Worm (Caenorhabditis elegans) whole organism, L4 larva: ENCODE measurements around the gene smex-1.

Experiments used
- F10B5.3 ChIP-seq: sonication (generic microtip); optimal IDR thresholded peaks from 2 replicates; lab custom pipeline; 2016; ENCODE audit warnings: mild to moderate bottlenecking, missing genetic modification characterization, missing compliant biosample characterization
- F26F4.8 ChIP-seq: fragments of 200-800 bp; sonication (Bioruptor generic); conservative IDR thresholded peaks from 2 replicates; pipeline ENCODE4 v1.3.6; 2022; ENCODE audit warnings: missing genetic modification characterization, missing compliant biosample characterization
- F49E8.2 ChIP-seq: sonication (generic microtip); optimal IDR thresholded peaks from 2 replicates; lab custom pipeline; 2016; ENCODE audit warnings: missing compliant biosample characterization, mild to moderate bottlenecking, missing genetic modification characterization, borderline replicate concordance
- R02D3.7 ChIP-seq: fragments of 150-350 bp; sonication (generic microtip); optimal IDR thresholded peaks from 3 replicates; lab custom pipeline; 2014; ENCODE audit warnings: missing biosample characterization, missing genetic modification characterization
- T20F7.1 ChIP-seq: fragments of 200-800 bp; sonication (Bioruptor generic); optimal IDR thresholded peaks from 2 replicates; lab custom pipeline; 2018; ENCODE audit warnings: mild to moderate bottlenecking, missing genetic modification characterization, missing compliant biosample characterization
- Y105C5A.15 ChIP-seq: fragments of 200-800 bp; sonication (Bioruptor generic); IDR thresholded peaks from 2 replicates; pipeline ENCODE4 v1.3.6; 2022; ENCODE audit warnings: missing genetic modification characterization, missing compliant biosample characterization
- Y75B8A.6 ChIP-seq: fragments of 200-800 bp; sonication (Bioruptor generic); IDR thresholded peaks from 2 replicates; pipeline ENCODE4 v1.3.6; 2022; ENCODE audit warnings: missing genetic modification reagents, missing genetic modification characterization, missing compliant biosample characterization
- ZK337.2 ChIP-seq: fragments of 200-800 bp; sonication (Bioruptor generic); IDR thresholded peaks from 2 replicates; pipeline ENCODE4 v1.3.6; 2022; ENCODE audit warnings: missing genetic modification reagents, missing genetic modification characterization, missing compliant biosample characterization
- ZK546.5 ChIP-seq, 2 experiments: sonication (generic microtip); optimal IDR thresholded peaks; 2 replicates each; lab custom pipeline; 2017; ENCODE audit warnings: missing biosample characterization in 2 of 2, missing genetic modification characterization in 2 of 2
- aha-1 ChIP-seq: fragments of 150-350 bp; peaks from one replicate; lab custom pipeline; 2014; ENCODE audit warnings: missing biosample characterization, missing genetic modification characterization
- ama-1 ChIP-seq: fragments of 150-350 bp; optimal IDR thresholded peaks from 2 replicates; lab custom pipeline; 2014; ENCODE audit warnings: inconsistent platforms, mixed read lengths
- ceh-20 ChIP-seq: fragments of 200-800 bp; sonication (Bioruptor generic); IDR thresholded peaks from 2 replicates; pipeline ENCODE4 v1.3.6; 2022; ENCODE audit warnings: missing genetic modification reagents, missing genetic modification characterization, missing compliant biosample characterization
- ceh-28 ChIP-seq: fragments of 150-350 bp; optimal IDR thresholded peaks from 2 replicates; lab custom pipeline; 2014; ENCODE audit warnings: missing biosample characterization, missing genetic modification reagents, missing genetic modification characterization
- daf-16 ChIP-seq, 3 experiments: sonication (generic microtip); optimal IDR thresholded peaks; 2 replicates each; lab custom pipeline; 2016 to 2017; ENCODE audit warnings: missing genetic modification characterization in 3 of 3, missing genetic modification reagents in 3 of 3, mild to moderate bottlenecking in 2 of 3, missing compliant biosample characterization in 2 of 3, missing biosample characterization in 1 of 3, moderate library complexity in 1 of 3
- daf-19 ChIP-seq: fragments of 200-800 bp; sonication (Bioruptor generic); conservative IDR thresholded peaks from 2 replicates; pipeline ENCODE4 v1.3.6; 2022; ENCODE audit warnings: missing genetic modification characterization, missing compliant biosample characterization
- daf-8 ChIP-seq: fragments of 200-800 bp; sonication (Bioruptor generic); IDR thresholded peaks from 2 replicates; pipeline ENCODE4 v1.3.6; 2022; ENCODE audit warnings: missing genetic modification characterization, missing compliant biosample characterization
- dmd-6 ChIP-seq: fragments of 200-800 bp; sonication (Bioruptor generic); IDR thresholded peaks from 2 replicates; pipeline ENCODE4 v1.3.6; 2022; ENCODE audit warnings: missing genetic modification reagents, missing genetic modification characterization, missing compliant biosample characterization
- dmd-8 ChIP-seq: fragments of 200-800 bp; sonication (Bioruptor generic); IDR thresholded peaks from 2 replicates; pipeline ENCODE4 v1.3.6; 2022; ENCODE audit warnings: missing genetic modification characterization, missing compliant biosample characterization
- duxl-1 ChIP-seq: sonication (generic microtip); optimal IDR thresholded peaks from 2 replicates; lab custom pipeline; 2016; ENCODE audit warnings: mild to moderate bottlenecking, missing genetic modification characterization, moderate library complexity, missing compliant biosample characterization; ENCODE audit not compliant: poor library complexity
- dve-1 ChIP-seq: sonication (generic microtip); optimal IDR thresholded peaks from 2 replicates; lab custom pipeline; 2017; ENCODE audit warnings: antibody characterized with exemption, mild to moderate bottlenecking, missing genetic modification characterization, missing compliant biosample characterization; ENCODE audit not compliant: insufficient read depth
- gei-8 ChIP-seq: fragments of 200-800 bp; sonication (Bioruptor generic); optimal IDR thresholded peaks from 2 replicates; lab custom pipeline; 2018; ENCODE audit warnings: mild to moderate bottlenecking, missing genetic modification characterization, missing compliant biosample characterization
- hlh-11 ChIP-seq: fragments of 200-800 bp; sonication (Bioruptor generic); optimal IDR thresholded peaks from 2 replicates; lab custom pipeline; 2018; ENCODE audit warnings: mild to moderate bottlenecking, missing genetic modification characterization, missing compliant biosample characterization
- hlh-30 ChIP-seq: sonication (generic microtip); optimal IDR thresholded peaks from 2 replicates; lab custom pipeline; 2017; ENCODE audit warnings: antibody characterized with exemption, mild to moderate bottlenecking, missing genetic modification characterization, missing compliant biosample characterization; ENCODE audit not compliant: insufficient read depth
- hmg-1.1 ChIP-seq: fragments of 200-800 bp; sonication (Bioruptor generic); IDR thresholded peaks from 2 replicates; pipeline ENCODE4 v1.3.6; 2022; ENCODE audit warnings: missing genetic modification reagents, missing genetic modification characterization, missing compliant biosample characterization
- jun-1 ChIP-seq: fragments of 150-350 bp; optimal IDR thresholded peaks from 2 replicates; lab custom pipeline; 2014; ENCODE audit warnings: missing biosample characterization, missing genetic modification reagents, missing genetic modification characterization
- lin-1 ChIP-seq: fragments of 200-800 bp; sonication (Bioruptor generic); IDR thresholded peaks from 2 replicates; pipeline ENCODE4 v1.3.6; 2022; ENCODE audit warnings: missing genetic modification reagents, missing genetic modification characterization, missing compliant biosample characterization
- lin-29 ChIP-seq: fragments of 200-800 bp; sonication (Bioruptor generic); IDR thresholded peaks from 2 replicates; pipeline ENCODE4 v1.3.6; 2022; ENCODE audit warnings: missing genetic modification reagents, missing genetic modification characterization, missing compliant biosample characterization
- lin-38 ChIP-seq: fragments of 200-800 bp; sonication (Bioruptor generic); IDR thresholded peaks from 2 replicates; pipeline ENCODE4 v1.3.6; 2022; ENCODE audit warnings: missing genetic modification reagents, missing genetic modification characterization, missing compliant biosample characterization
- lsy-2 ChIP-seq, 2 experiments: fragments of 150-350 bp in 1 of 2; sonication (generic microtip) in 1 of 2; optimal IDR thresholded peaks; 2 replicates each; lab custom pipeline; 2014 to 2017; ENCODE audit warnings: missing biosample characterization in 2 of 2, missing genetic modification characterization in 2 of 2
- madf-9 ChIP-seq: fragments of 200-800 bp; sonication (Bioruptor generic); conservative IDR thresholded peaks from 2 replicates; pipeline ENCODE4 v1.3.6; 2022; ENCODE audit warnings: missing genetic modification reagents, missing genetic modification characterization, missing compliant biosample characterization
- mep-1 ChIP-seq: fragments of 150-350 bp; sonication (generic microtip); optimal IDR thresholded peaks from 3 replicates; lab custom pipeline; 2014; ENCODE audit warnings: missing biosample characterization, missing genetic modification characterization
- nhr-111 ChIP-seq: fragments of 200-800 bp; sonication (Bioruptor generic); optimal IDR thresholded peaks from 2 replicates; lab custom pipeline; 2018; ENCODE audit warnings: mild to moderate bottlenecking, missing genetic modification characterization, missing compliant biosample characterization
- nhr-41 ChIP-seq: fragments of 200-800 bp; sonication (Bioruptor generic); IDR thresholded peaks from 2 replicates; pipeline ENCODE4 v1.3.6; 2022; ENCODE audit warnings: missing genetic modification reagents, missing genetic modification characterization, missing compliant biosample characterization
- nhr-48 ChIP-seq: sonication (generic microtip); optimal IDR thresholded peaks from 2 replicates; lab custom pipeline; 2016; ENCODE audit warnings: mild to moderate bottlenecking, missing genetic modification characterization, missing compliant biosample characterization
- nhr-6 ChIP-seq: fragments of 150-350 bp; optimal IDR thresholded peaks from 2 replicates; lab custom pipeline; 2014; ENCODE audit warnings: missing biosample characterization, missing genetic modification characterization
- pha-4 ChIP-seq, 2 experiments: fragments of 150-350 bp in 1 of 2; fragments of 200-800 bp in 1 of 2; sonication (Bioruptor generic) in 1 of 2; IDR thresholded peaks in 1 of 2; optimal IDR thresholded peaks in 1 of 2; 2 replicates each; pipeline versions ENCODE4 v1.3.6 to Lab custom; 2014 to 2022; ENCODE audit warnings: missing genetic modification characterization in 2 of 2, missing genetic modification reagents in 2 of 2, missing biosample characterization in 1 of 2, missing compliant biosample characterization in 1 of 2
- php-3 ChIP-seq: fragments of 200-800 bp; sonication (Bioruptor generic); IDR thresholded peaks from 2 replicates; pipeline ENCODE4 v1.3.6; 2022; ENCODE audit warnings: missing genetic modification reagents, missing genetic modification characterization, missing compliant biosample characterization
- pqm-1 ChIP-seq: sonication (generic microtip); optimal IDR thresholded peaks from 2 replicates; lab custom pipeline; 2017; ENCODE audit warnings: missing biosample characterization, missing genetic modification characterization
- sdz-12 ChIP-seq: fragments of 200-800 bp; sonication (Bioruptor generic); optimal IDR thresholded peaks from 2 replicates; lab custom pipeline; 2018; ENCODE audit warnings: mild to moderate bottlenecking, missing genetic modification characterization, missing compliant biosample characterization
- set-16 ChIP-seq: fragments of 200-800 bp; sonication (Bioruptor generic); IDR thresholded peaks from 2 replicates; pipeline ENCODE4 v1.3.6; 2022; ENCODE audit warnings: missing genetic modification reagents, missing genetic modification characterization, missing compliant biosample characterization
- skn-1 ChIP-seq: fragments of 150-350 bp; optimal IDR thresholded peaks from 2 replicates; lab custom pipeline; 2014; ENCODE audit warnings: missing biosample characterization, missing genetic modification characterization
- spr-3 ChIP-seq: fragments of 200-800 bp; sonication (Bioruptor generic); optimal IDR thresholded peaks from 2 replicates; lab custom pipeline; 2018; ENCODE audit warnings: mild to moderate bottlenecking, missing genetic modification characterization, missing compliant biosample characterization
- vab-7 ChIP-seq: fragments of 200-800 bp; sonication (Bioruptor generic); IDR thresholded peaks from 2 replicates; pipeline ENCODE4 v1.3.6; 2022; ENCODE audit warnings: missing genetic modification reagents, missing genetic modification characterization, missing compliant biosample characterization
- zag-1 ChIP-seq: fragments of 150-350 bp; optimal IDR thresholded peaks from 2 replicates; lab custom pipeline; 2014; ENCODE audit warnings: missing biosample characterization, missing genetic modification characterization
- zfp-3 ChIP-seq: fragments of 200-800 bp; sonication (Bioruptor generic); conservative IDR thresholded peaks from 2 replicates; pipeline ENCODE4 v1.3.6; 2022; ENCODE audit warnings: missing genetic modification reagents, missing genetic modification characterization, missing compliant biosample characterization
- zip-2 ChIP-seq: fragments of 150-350 bp; optimal IDR thresholded peaks from 2 replicates; lab custom pipeline; 2014; ENCODE audit warnings: missing biosample characterization, missing genetic modification characterization
- ztf-11 ChIP-seq: fragments of 150-350 bp; optimal IDR thresholded peaks from 2 replicates; lab custom pipeline; 2014; ENCODE audit warnings: missing biosample characterization, missing genetic modification characterization

Gene smex-1

ce11 chrV:8247311-8248105 lies 48.3 kb downstream of the smex-1 start (continued):
- TF ChIP-seq daf-16 (GFP tag; optimal IDR thresholded peaks at IDR 0.05; lab: Kevin White, UChicago) (peak; percentile 12 to 78), daf-16 (tag; optimal IDR thresholded peaks at IDR 0.05; lab: Kevin White, UChicago) (peak; percentile 86), pha-4 (GFP tag; IDR thresholded peaks at IDR 0.05; lab: Robert Waterston, UW) (peak; percentile 57; the same call in 1 of the 2 replicates), pha-4 (tag; optimal IDR thresholded peaks at IDR 0.05; lab: Kevin White, UChicago) (no peak), lin-29 (GFP tag; lab: Robert Waterston, UW) (no peak), dmd-8 (peak; percentile 56; the same call in 1 of the 2 replicates), lsy-2 (tag; optimal IDR thresholded peaks at IDR 0.05; lab: Kevin White, UChicago) (peak in 1 of 2 experiments; percentile 65), ama-1 (lab: Kevin White, UChicago) (peak; percentile 97), hmg-1.1 (GFP tag; lab: Robert Waterston, UW) (0 out of 2 replicates have a peak, but pooled peaks have one; percentile 20), zip-2 (tag; lab: Kevin White, UChicago) (peak; percentile 25), aha-1 (tag; lab: Kevin White, UChicago) (peak; percentile 93), nhr-48 (tag; lab: Kevin White, UChicago) (peak; percentile 73), F49E8.2 (peak; percentile 92), lin-1 (GFP tag; lab: Robert Waterston, UW) (peak; percentile 51; the same call in 1 of the 2 replicates), duxl-1 (tag; lab: Kevin White, UChicago) (peak; percentile 80), ZK546.5 (tag; optimal IDR thresholded peaks at IDR 0.05; lab: Kevin White, UChicago) (no peak), spr-3 (GFP tag; lab: Kevin White, UChicago) (no peak), madf-9 (GFP tag; lab: Robert Waterston, UW) (no peak), daf-19 (GFP tag; lab: Robert Waterston, UW) (0 out of 2 replicates have a peak, but pooled peaks have one; percentile 65), R02D3.7 (tag; lab: Kevin White, UChicago) (peak; percentile 16), zfp-3 (no peak), daf-8 (no peak), nhr-6 (tag; lab: Kevin White, UChicago) (peak; percentile 54), F10B5.3 (peak; percentile 69), Y75B8A.6 (GFP tag; lab: Robert Waterston, UW) (no peak), ceh-28 (no peak), nhr-41 (GFP tag; lab: Robert Waterston, UW) (peak; percentile 46; the same call in 1 of the 2 replicates), F26F4.8 (0 out of 2 replicates have a peak, but pooled peaks have one; percentile 33), sdz-12 (GFP tag; lab: Kevin White, UChicago) (no peak), zag-1 (tag; lab: Kevin White, UChicago) (no peak), dmd-6 (peak; percentile 41), lin-38 (peak; percentile 57), ceh-20 (peak; percentile 24; the same call in 1 of the 2 replicates), nhr-111 (peak; percentile 54), jun-1 (tag; lab: Kevin White, UChicago) (peak; percentile 31), ZK337.2 (GFP tag; lab: Robert Waterston, UW) (no peak), Y105C5A.15 (no peak), vab-7 (0 out of 2 replicates have a peak, but pooled peaks have one; percentile 22), hlh-30 (tag; lab: Kevin White, UChicago) (peak; percentile 48), T20F7.1 (GFP tag; lab: Kevin White, UChicago) (peak; percentile 53), ztf-11 (tag; lab: Kevin White, UChicago) (no peak), mep-1 (tag; lab: Kevin White, UChicago) (peak; percentile 84), hlh-11 (tag; lab: Kevin White, UChicago) (peak; percentile 79), pqm-1 (tag; lab: Kevin White, UChicago) (peak; percentile 31), php-3 (GFP tag; lab: Robert Waterston, UW) (peak; percentile 61), set-16 (no peak), dve-1 (peak; percentile 80), gei-8 (GFP tag; lab: Kevin White, UChicago) (peak; percentile 37), skn-1 (tag; lab: Kevin White, UChicago) (no peak)
